Worm (Caenorhabditis elegans) whole organism, young adult: ENCODE results near the gene C06B3.6.

ENCODE experiments used
- C06A6.2 ChIP-seq: fragments of 200-800 bp; sonication (Bioruptor generic); conservative IDR thresholded peaks from 2 replicates; pipeline ENCODE4 v1.3.6; 2022; ENCODE audit warnings: missing genetic modification characterization, missing compliant biosample characterization
- D2030.7 ChIP-seq: fragments of 200-800 bp; sonication (Bioruptor generic); IDR thresholded peaks from 2 replicates; pipeline ENCODE4 v1.3.6; 2022; ENCODE audit warnings: missing genetic modification reagents, missing genetic modification characterization, missing compliant biosample characterization
- F10E7.11 ChIP-seq: sonication (generic microtip); optimal IDR thresholded peaks from 2 replicates; lab custom pipeline; 2017; ENCODE audit warnings: mild to moderate bottlenecking, missing genetic modification characterization, moderate library complexity, missing compliant biosample characterization
- F33H1.4 ChIP-seq: fragments of 200-800 bp; sonication (Bioruptor generic); IDR thresholded peaks from 2 replicates; pipeline ENCODE4 v1.3.6; 2022; ENCODE audit warnings: missing genetic modification reagents, missing genetic modification characterization, missing compliant biosample characterization
- F37B4.10 ChIP-seq: fragments of 200-800 bp; sonication (Bioruptor generic); IDR thresholded peaks from 2 replicates; pipeline ENCODE4 v1.3.6; 2022; ENCODE audit warnings: missing genetic modification characterization, missing compliant biosample characterization
- F57A8.1 ChIP-seq: fragments of 200-800 bp; sonication (Bioruptor generic); optimal IDR thresholded peaks from 2 replicates; lab custom pipeline; 2018; ENCODE audit warnings: mild to moderate bottlenecking, missing genetic modification characterization, moderate library complexity, missing compliant biosample characterization
- K12H6.12 ChIP-seq: fragments of 200-800 bp; sonication (Bioruptor generic); optimal IDR thresholded peaks from 2 replicates; lab custom pipeline; 2018; ENCODE audit warnings: mild to moderate bottlenecking, missing genetic modification characterization, missing compliant biosample characterization
- T07F8.4 ChIP-seq: sonication (generic microtip); optimal IDR thresholded peaks from 2 replicates; lab custom pipeline; 2016; ENCODE audit warnings: mild to moderate bottlenecking, missing genetic modification characterization, moderate library complexity, missing compliant biosample characterization
- Y56A3A.18 ChIP-seq: fragments of 200-800 bp; sonication (Bioruptor generic); IDR thresholded peaks from 2 replicates; pipeline ENCODE4 v1.3.6; 2022; ENCODE audit warnings: missing genetic modification reagents, missing genetic modification characterization, missing compliant biosample characterization
- Y67H2A.10 ChIP-seq: fragments of 200-800 bp; sonication (Bioruptor generic); conservative IDR thresholded peaks from 2 replicates; pipeline ENCODE4 v1.3.6; 2022; ENCODE audit warnings: missing genetic modification reagents, missing genetic modification characterization, missing compliant biosample characterization
- akir-1 ChIP-seq: fragments of 200-800 bp; sonication (Bioruptor generic); optimal IDR thresholded peaks from 2 replicates; lab custom pipeline; 2018; ENCODE audit warnings: mild to moderate bottlenecking, missing genetic modification characterization, moderate library complexity, missing compliant biosample characterization
- aptf-3 ChIP-seq: fragments of 200-800 bp; sonication (Bioruptor generic); IDR thresholded peaks from 2 replicates; pipeline ENCODE4 v1.3.6; 2022; ENCODE audit warnings: missing genetic modification characterization, missing compliant biosample characterization
- athp-1 ChIP-seq: sonication (generic microtip); optimal IDR thresholded peaks from 2 replicates; lab custom pipeline; 2017; ENCODE audit warnings: mild to moderate bottlenecking, missing genetic modification characterization, missing compliant biosample characterization
- attf-5 ChIP-seq: fragments of 200-800 bp; sonication (Bioruptor generic); optimal IDR thresholded peaks from 2 replicates; lab custom pipeline; 2018; ENCODE audit warnings: mild to moderate bottlenecking, missing genetic modification characterization, missing compliant biosample characterization
- bed-1 ChIP-seq: fragments of 200-800 bp; sonication (Bioruptor generic); IDR thresholded peaks from 2 replicates; pipeline ENCODE4 v1.3.6; 2022; ENCODE audit warnings: missing genetic modification reagents, missing genetic modification characterization, missing compliant biosample characterization
- ceh-100 ChIP-seq: fragments of 200-800 bp; sonication (Bioruptor generic); IDR thresholded peaks from 2 replicates; pipeline ENCODE4 v1.3.6; 2022; ENCODE audit warnings: missing genetic modification reagents, missing genetic modification characterization, missing compliant biosample characterization
- ceh-40 ChIP-seq: fragments of 200-800 bp; sonication (Bioruptor generic); IDR thresholded peaks from 2 replicates; pipeline ENCODE4 v1.3.6; 2022; ENCODE audit warnings: missing genetic modification characterization, missing compliant biosample characterization
- ceh-91 ChIP-seq: fragments of 200-800 bp; sonication (Bioruptor generic); IDR thresholded peaks from 2 replicates; pipeline ENCODE4 v1.3.6; 2022; ENCODE audit warnings: missing genetic modification reagents, missing genetic modification characterization, missing compliant biosample characterization
- chd-7 ChIP-seq: sonication (generic microtip); optimal IDR thresholded peaks from 2 replicates; lab custom pipeline; 2016; ENCODE audit warnings: mild to moderate bottlenecking, missing genetic modification characterization, moderate library complexity, missing compliant biosample characterization
- efl-1 ChIP-seq: fragments of 150-350 bp; optimal IDR thresholded peaks from 2 replicates; lab custom pipeline; 2014; ENCODE audit warnings: missing biosample characterization, missing genetic modification reagents, missing genetic modification characterization
- egl-44 ChIP-seq: fragments of 200-800 bp; sonication (Bioruptor generic); IDR thresholded peaks from 2 replicates; pipeline ENCODE4 v1.3.6; 2022; ENCODE audit warnings: missing genetic modification reagents, missing genetic modification characterization, missing compliant biosample characterization
- egrh-3 ChIP-seq: fragments of 200-800 bp; sonication (Bioruptor generic); IDR thresholded peaks from 2 replicates; pipeline ENCODE4 v1.3.6; 2022; ENCODE audit warnings: missing genetic modification reagents, missing genetic modification characterization, missing compliant biosample characterization
- him-1 ChIP-seq: sonication (generic microtip); optimal IDR thresholded peaks from 2 replicates; lab custom pipeline; 2016; ENCODE audit warnings: missing genotype, missing genetic modification reagents, missing genetic modification characterization, missing compliant biosample characterization
- hmg-1.2 ChIP-seq: fragments of 200-800 bp; sonication (Bioruptor generic); IDR thresholded peaks from 2 replicates; pipeline ENCODE4 v1.3.6; 2022; ENCODE audit warnings: missing genetic modification reagents, missing genetic modification characterization, missing compliant biosample characterization
- hmg-20 ChIP-seq: fragments of 200-800 bp; sonication (Bioruptor generic); IDR thresholded peaks from 2 replicates; pipeline ENCODE4 v1.3.6; 2022; ENCODE audit warnings: missing genetic modification reagents, missing genetic modification characterization, missing compliant biosample characterization
- lin-35 ChIP-seq, 3 experiments: fragments of 150-350 bp in 2 of 3; sonication (generic microtip) in 1 of 3; optimal IDR thresholded peaks; 2 replicates each; lab custom pipeline; 2014 to 2018; ENCODE audit warnings: missing biosample characterization in 3 of 3, missing genetic modification characterization in 3 of 3, missing genetic modification reagents in 3 of 3
- lin-40 ChIP-seq: sonication (generic microtip); optimal IDR thresholded peaks from 2 replicates; lab custom pipeline; 2016; ENCODE audit warnings: missing genetic modification characterization, mild to moderate bottlenecking, missing compliant biosample characterization, missing genotype, missing genetic modification reagents
- lin-54 ChIP-seq: fragments of 200-800 bp; sonication (Bioruptor generic); optimal IDR thresholded peaks from 2 replicates; lab custom pipeline; 2018; ENCODE audit warnings: mild to moderate bottlenecking, missing genetic modification characterization, missing compliant biosample characterization
- madf-10 ChIP-seq: sonication (generic microtip); optimal IDR thresholded peaks from 2 replicates; lab custom pipeline; 2016; ENCODE audit warnings: mild to moderate bottlenecking, missing genetic modification characterization, missing compliant biosample characterization
- mcd-1 ChIP-seq: fragments of 200-800 bp; sonication (Bioruptor generic); IDR thresholded peaks from 2 replicates; pipeline ENCODE4 v1.3.6; 2022; ENCODE audit warnings: missing genetic modification reagents, missing genetic modification characterization, missing compliant biosample characterization
- nhr-120 ChIP-seq: fragments of 200-800 bp; sonication (Bioruptor generic); IDR thresholded peaks from 2 replicates; pipeline ENCODE4 v1.3.6; 2022; ENCODE audit warnings: missing genetic modification characterization, missing compliant biosample characterization
- nhr-80 ChIP-seq: sonication (generic microtip); optimal IDR thresholded peaks from 2 replicates; lab custom pipeline; 2016; ENCODE audit warnings: missing genetic modification characterization, missing compliant biosample characterization
- pha-4 ChIP-seq: fragments of 150-350 bp; sonication (generic microtip); optimal IDR thresholded peaks from 2 replicates; lab custom pipeline; 2014; ENCODE audit warnings: missing biosample characterization, missing genetic modification reagents, missing genetic modification characterization
- rec-8 ChIP-seq, 2 experiments: sonication (generic microtip); optimal IDR thresholded peaks; 2 replicates each; lab custom pipeline; 2016; ENCODE audit warnings: mild to moderate bottlenecking in 2 of 2, missing genetic modification characterization in 2 of 2, missing genetic modification reagents in 2 of 2, missing genotype in 2 of 2, missing biosample characterization in 1 of 2, missing compliant biosample characterization in 1 of 2, moderate library complexity in 1 of 2
- snpc-1.3 ChIP-seq: sonication (generic microtip); optimal IDR thresholded peaks from 2 replicates; lab custom pipeline; 2017; ENCODE audit warnings: missing genetic modification characterization, mild to moderate bottlenecking, missing compliant biosample characterization, antibody characterized with exemption, moderate library complexity, missing genotype, missing genetic modification reagents; ENCODE audit not compliant: insufficient read depth
- sptf-2 ChIP-seq: fragments of 200-800 bp; sonication (Bioruptor generic); optimal IDR thresholded peaks from 2 replicates; lab custom pipeline; 2018; ENCODE audit warnings: mild to moderate bottlenecking, missing genetic modification characterization, missing compliant biosample characterization
- tbx-9 ChIP-seq: sonication (generic microtip); optimal IDR thresholded peaks from 2 replicates; lab custom pipeline; 2016; ENCODE audit warnings: borderline replicate concordance, missing genetic modification characterization, inconsistent platforms, missing compliant biosample characterization
- zfh-2 ChIP-seq: fragments of 200-800 bp; sonication (Bioruptor generic); conservative IDR thresholded peaks from 2 replicates; pipeline ENCODE4 v1.3.6; 2022; ENCODE audit warnings: missing genetic modification reagents, missing genetic modification characterization, missing compliant biosample characterization
- ztf-18 ChIP-seq: sonication (generic microtip); optimal IDR thresholded peaks from 2 replicates; lab custom pipeline; 2016; ENCODE audit warnings: missing genotype, mild to moderate bottlenecking, missing genetic modification characterization, missing compliant biosample characterization
- ztf-25 ChIP-seq: fragments of 200-800 bp; sonication (Bioruptor generic); IDR thresholded peaks from 2 replicates; pipeline ENCODE4 v1.3.6; 2022; ENCODE audit warnings: missing genetic modification reagents, missing genetic modification characterization, missing compliant biosample characterization
- ztf-28 ChIP-seq: fragments of 200-800 bp; sonication (Bioruptor generic); IDR thresholded peaks from 2 replicates; pipeline ENCODE4 v1.3.6; 2022; ENCODE audit warnings: missing genetic modification reagents, missing genetic modification characterization, missing compliant biosample characterization

The C06B3.6 gene

DNA sequence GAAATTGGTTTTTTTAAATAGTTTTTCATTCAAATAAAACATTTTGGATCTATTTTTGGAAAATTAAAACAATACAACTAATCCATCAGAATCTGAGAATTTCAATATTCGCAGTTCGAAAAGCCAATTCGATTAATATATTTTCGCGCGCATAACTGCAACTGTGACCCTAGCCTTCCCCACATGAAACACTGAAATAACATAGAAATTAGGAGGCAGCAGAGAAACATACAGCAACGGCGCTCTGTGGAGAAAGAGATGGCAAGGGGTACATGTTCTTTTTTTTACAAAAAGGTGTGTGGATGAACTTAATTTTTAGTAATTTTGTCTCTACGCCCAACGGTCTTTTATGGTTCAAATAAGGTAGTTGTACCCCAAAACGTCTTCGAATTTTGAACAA, 28.6 kb downstream of the C06B3.6 start:
- TF ChIP-seq lin-54 (GFP tag; lab: Kevin White, UChicago) (no peak), mcd-1 (0 out of 2 replicates have a peak, but pooled peaks have one; percentile 8), hmg-1.2 (peak; percentile 71; the same call in 1 of the 2 replicates)

DNA sequence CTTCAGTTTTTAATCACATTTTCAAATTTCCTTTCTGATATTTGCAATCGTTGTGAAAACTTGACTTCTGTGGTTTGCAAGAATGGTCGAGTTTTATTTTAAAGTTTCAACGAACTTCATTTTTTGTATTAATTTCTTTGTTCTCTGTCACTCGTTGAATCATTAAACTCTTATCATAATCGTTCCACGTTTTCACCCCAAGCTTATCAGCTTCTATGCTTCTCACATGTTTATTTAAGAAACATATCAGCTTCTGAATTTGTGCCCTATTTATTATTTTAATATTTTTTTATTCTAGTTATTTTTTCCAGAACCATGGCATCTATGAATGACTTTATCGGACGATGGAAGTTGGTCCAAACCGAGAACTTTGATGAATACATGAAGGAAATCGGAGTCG, 29.5 kb downstream of the C06B3.6 start, which contains the start of gene lbp-7:
Gene lbp-7, plus strand, starts transcription at position 312 of the 400 bp plus-strand sequence.
- TF ChIP-seq ceh-40 (GFP tag; lab: Robert Waterston, UW) = no peak
- TF ChIP-seq nhr-80 (tag; lab: Kevin White, UChicago) = peak; percentile 61
- TF ChIP-seq F33H1.4 (GFP tag; lab: Robert Waterston, UW) = no peak
- TF ChIP-seq C06A6.2 = no peak

DNA sequence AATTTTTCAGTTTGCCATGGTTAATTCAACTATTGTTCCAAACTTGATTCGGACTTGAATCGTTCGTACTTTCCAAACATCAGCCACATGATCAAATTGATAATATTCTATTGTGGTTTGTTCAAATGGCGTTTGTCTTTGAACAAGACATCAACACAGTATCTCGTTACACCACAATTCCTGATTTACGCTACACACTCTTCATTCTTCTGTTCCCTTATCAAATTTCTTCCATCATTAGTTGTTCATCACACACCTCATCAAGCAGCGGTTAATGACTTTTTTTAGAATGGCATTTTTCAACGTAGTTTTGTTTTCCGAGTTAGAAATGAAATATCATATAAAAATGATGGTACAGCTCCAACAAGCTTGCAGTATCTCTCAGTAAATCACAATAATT, 30.5 kb downstream of the C06B3.6 start:
- TF ChIP-seq nhr-80 (tag; lab: Kevin White, UChicago) = peak; percentile 85
- no peak for TF ChIP-seq nhr-120 (GFP tag; lab: Robert Waterston, UW)
- no peak for TF ChIP-seq aptf-3 (GFP tag; lab: Robert Waterston, UW)

DNA sequence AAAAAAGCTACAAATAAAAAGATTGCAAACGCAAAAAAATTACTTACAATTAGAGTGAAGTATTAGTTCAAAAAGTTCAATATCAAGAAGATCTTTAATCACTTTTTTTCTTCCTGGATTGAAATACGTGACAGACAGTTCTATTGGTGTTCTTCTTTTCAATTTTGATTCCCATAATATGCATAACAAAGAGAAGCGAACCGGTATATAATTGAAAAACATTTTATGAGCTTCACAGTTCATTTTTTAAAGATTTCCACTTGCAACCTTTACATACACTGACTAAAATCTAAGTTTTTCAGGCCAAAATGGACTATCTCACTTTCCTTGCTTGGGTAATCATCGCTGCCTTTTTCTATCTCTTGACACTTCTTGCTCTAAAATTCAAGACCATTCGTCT, 32.2 kb downstream of the C06B3.6 start, which contains the start of gene T22G5.1:
Gene T22G5.1, plus strand, starts transcription at position 301 of the 400 bp plus-strand sequence.
- TF ChIP-seq sptf-2 (GFP tag; lab: Kevin White, UChicago) = no peak
- no peak for TF ChIP-seq aptf-3 (GFP tag; lab: Robert Waterston, UW)
- TF ChIP-seq T07F8.4 (tag; lab: Kevin White, UChicago) = no peak
- no peak for TF ChIP-seq Y67H2A.10
- no peak for TF ChIP-seq ceh-91 (GFP tag; lab: Robert Waterston, UW)
- TF ChIP-seq ztf-18 (tag; lab: Kevin White, UChicago) = no peak
- no peak for TF ChIP-seq snpc-1.3 (tag; lab: Kevin White, UChicago)
- no peak for TF ChIP-seq ztf-25
- no peak for TF ChIP-seq F33H1.4 (GFP tag; lab: Robert Waterston, UW)
- no peak for TF ChIP-seq efl-1 (GFP tag; lab: Kevin White, UChicago)

DNA sequence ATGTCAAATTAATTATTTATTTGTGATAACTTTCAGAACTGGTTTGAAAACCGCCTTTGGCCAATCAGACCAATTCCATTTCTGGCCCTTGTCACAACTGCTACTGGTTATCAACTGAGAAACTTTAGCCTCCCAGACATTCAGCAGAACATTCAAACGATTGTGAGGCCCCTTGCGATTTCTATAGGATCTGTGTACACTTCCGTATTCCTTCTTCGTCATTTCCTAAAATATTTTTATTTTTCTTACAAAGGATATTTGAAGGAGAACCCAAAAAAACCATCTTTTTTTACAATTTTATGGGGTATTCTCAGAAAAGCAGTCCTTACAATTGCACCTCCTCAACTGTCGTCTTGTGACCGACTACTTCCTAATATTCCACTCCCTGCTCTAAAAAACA, 35.4 kb downstream of the C06B3.6 start:
- TF ChIP-seq hmg-20 (GFP tag; lab: Robert Waterston, UW) (no peak), ceh-100 (GFP tag; lab: Robert Waterston, UW) (no peak), Y56A3A.18 (GFP tag; lab: Robert Waterston, UW) (no peak), chd-7 (tag; lab: Kevin White, UChicago) (no peak), attf-5 (GFP tag; lab: Kevin White, UChicago) (no peak), bed-1 (GFP tag; lab: Robert Waterston, UW) (no peak), tbx-9 (no peak), rec-8 (tag; optimal IDR thresholded peaks at IDR 0.05; lab: Kevin White, UChicago) (no peak), ztf-28 (no peak), akir-1 (GFP tag; lab: Kevin White, UChicago) (no peak), D2030.7 (GFP tag; lab: Robert Waterston, UW) (no peak), egl-44 (no peak)

DNA sequence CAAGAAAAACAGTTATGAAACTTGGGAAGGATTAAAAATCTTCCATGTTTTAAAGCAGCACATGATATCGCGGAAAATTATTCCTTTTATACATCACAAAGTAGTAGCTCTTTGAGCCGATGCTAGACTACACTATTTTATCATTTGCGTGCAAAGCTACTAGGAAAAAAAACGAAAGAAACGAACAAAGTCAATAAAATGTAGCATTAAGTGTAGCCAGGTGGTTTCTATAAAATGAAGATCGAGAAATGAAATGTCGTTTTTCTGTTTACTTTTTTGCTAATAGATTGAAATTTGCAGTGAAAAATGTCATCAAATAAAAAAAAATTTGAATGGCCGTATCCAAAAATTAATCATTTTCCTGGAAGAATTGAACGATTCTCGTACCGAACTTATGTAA, 35.9 kb downstream of the C06B3.6 start, which contains the start of gene cpt-5:
Gene cpt-5, plus strand, starts transcription at position 301 of the 400 bp plus-strand sequence.
- TF ChIP-seq him-1 (tag; lab: Kevin White, UChicago) = no peak
- no peak for TF ChIP-seq Y56A3A.18 (GFP tag; lab: Robert Waterston, UW)
- TF ChIP-seq egrh-3 (GFP tag; lab: Robert Waterston, UW) = no peak
- no peak for TF ChIP-seq madf-10 (tag; lab: Kevin White, UChicago)
- TF ChIP-seq hmg-20 (GFP tag; lab: Robert Waterston, UW) = no peak
- no peak for TF ChIP-seq K12H6.12 (tag; lab: Kevin White, UChicago)
- no peak for TF ChIP-seq F10E7.11 (tag; lab: Kevin White, UChicago)
- TF ChIP-seq zfh-2 (GFP tag; lab: Robert Waterston, UW) = no peak
- no peak for TF ChIP-seq F37B4.10 (GFP tag; lab: Robert Waterston, UW)
- TF ChIP-seq lin-35 (GFP tag; optimal IDR thresholded peaks at IDR 0.05; lab: Kevin White, UChicago) = no peak
- TF ChIP-seq pha-4 = no peak
- no peak for TF ChIP-seq lin-40 (tag; lab: Kevin White, UChicago)
- TF ChIP-seq F57A8.1 (GFP tag; lab: Kevin White, UChicago) = no peak
- TF ChIP-seq athp-1 (tag; lab: Kevin White, UChicago) = no peak
- no peak for TF ChIP-seq T07F8.4 (tag; lab: Kevin White, UChicago)
